Worm (Caenorhabditis elegans): ENCODE results near the gene C25E10.16.

ce11 chrV:9095613-9096317, 36.4 kb upstream of the C25E10.16 start, which contains the start of gene F21C10.10:
- TF ChIP-seq hmbx-1 (tag; optimal IDR thresholded peaks at IDR 0.05) (no peak), sea-1 (GFP tag; conservative IDR thresholded peaks at IDR 0.05) (no peak), pes-1 (GFP tag; IDR thresholded peaks at IDR 0.05) (no peak), flt-1 (GFP tag; IDR thresholded peaks at IDR 0.05) (no peak), ceh-13 (GFP tag; optimal IDR thresholded peaks at IDR 0.05) (no peak), ama-1 (optimal IDR thresholded peaks at IDR 0.05) (no peak)
